Worm (Caenorhabditis elegans) whole organism, late embryonic: Measurements from ENCODE around the gene fat-7.

Source experiments
- C08G9.2 ChIP-seq: sonication (generic microtip); optimal IDR thresholded peaks from 2 replicates; lab custom pipeline; 2016; ENCODE audit warnings: mild to moderate bottlenecking, missing genetic modification characterization, moderate library complexity, missing compliant biosample characterization
- F13H6.1 ChIP-seq: sonication (generic microtip); optimal IDR thresholded peaks from 2 replicates; lab custom pipeline; 2016; ENCODE audit warnings: missing genetic modification characterization, missing compliant biosample characterization
- K02D7.2 ChIP-seq: sonication (generic microtip); optimal IDR thresholded peaks from 2 replicates; lab custom pipeline; 2017; ENCODE audit warnings: mild to moderate bottlenecking, missing genetic modification characterization, missing compliant biosample characterization
- K09A11.1 ChIP-seq: sonication (generic microtip); optimal IDR thresholded peaks from 2 replicates; lab custom pipeline; 2017; ENCODE audit warnings: antibody characterized with exemption, mild to moderate bottlenecking, missing genetic modification characterization, missing compliant biosample characterization; ENCODE audit not compliant: insufficient read depth
- Y22D7AL.16 ChIP-seq: sonication (generic microtip); optimal IDR thresholded peaks from 2 replicates; lab custom pipeline; 2016; ENCODE audit warnings: missing genetic modification characterization, missing compliant biosample characterization
- ahr-1 ChIP-seq: sonication (generic microtip); optimal IDR thresholded peaks from 2 replicates; lab custom pipeline; 2016; ENCODE audit warnings: missing genetic modification characterization, missing compliant biosample characterization
- ama-1 ChIP-seq: fragments of 150-350 bp; optimal IDR thresholded peaks from 2 replicates; lab custom pipeline; 2014
- ceh-2 ChIP-seq: sonication (generic microtip); optimal IDR thresholded peaks from 2 replicates; lab custom pipeline; 2016; ENCODE audit warnings: missing genotype, missing genetic modification characterization, missing compliant biosample characterization
- ceh-31 ChIP-seq: sonication (generic microtip); optimal IDR thresholded peaks from 2 replicates; lab custom pipeline; 2016; ENCODE audit warnings: missing genetic modification characterization, missing compliant biosample characterization
- ceh-6 ChIP-seq: fragments of 200-800 bp; sonication (Bioruptor generic); optimal IDR thresholded peaks from 2 replicates; lab custom pipeline; 2018; ENCODE audit warnings: mild to moderate bottlenecking, missing genetic modification characterization, missing compliant biosample characterization
- elt-2 ChIP-seq: sonication (generic microtip); optimal IDR thresholded peaks from 2 replicates; lab custom pipeline; 2016; ENCODE audit warnings: missing genetic modification reagents, missing genetic modification characterization, missing compliant biosample characterization
- ets-4 ChIP-seq: sonication (generic microtip); optimal IDR thresholded peaks from 2 replicates; lab custom pipeline; 2016; ENCODE audit warnings: missing genetic modification characterization, missing compliant biosample characterization
- eyg-1 ChIP-seq: sonication (generic microtip); optimal IDR thresholded peaks from 2 replicates; lab custom pipeline; 2016; ENCODE audit warnings: missing genotype, missing genetic modification characterization, missing compliant biosample characterization
- fax-1 ChIP-seq: sonication (generic microtip); optimal IDR thresholded peaks from 2 replicates; lab custom pipeline; 2016; ENCODE audit warnings: missing genotype, missing genetic modification characterization, missing compliant biosample characterization
- fkh-6 ChIP-seq: sonication (generic microtip); optimal IDR thresholded peaks from 2 replicates; lab custom pipeline; 2016; ENCODE audit warnings: missing genetic modification characterization, missing compliant biosample characterization
- hlh-30 ChIP-seq: sonication (generic microtip); optimal IDR thresholded peaks from 2 replicates; lab custom pipeline; 2017; ENCODE audit warnings: antibody characterized with exemption, missing genetic modification characterization, missing compliant biosample characterization; ENCODE audit not compliant: insufficient read depth
- hlh-8 ChIP-seq: sonication (generic microtip); optimal IDR thresholded peaks from 2 replicates; lab custom pipeline; 2016; ENCODE audit warnings: missing genotype, missing genetic modification characterization, missing compliant biosample characterization
- lin-11 ChIP-seq: fragments of 200-800 bp; sonication (Bioruptor generic); optimal IDR thresholded peaks from 2 replicates; lab custom pipeline; 2018; ENCODE audit warnings: mild to moderate bottlenecking, missing genetic modification characterization, missing compliant biosample characterization
- madf-2 ChIP-seq: sonication (generic microtip); optimal IDR thresholded peaks from 2 replicates; lab custom pipeline; 2017; ENCODE audit warnings: missing genetic modification characterization, missing compliant biosample characterization
- mec-3 ChIP-seq: sonication (generic microtip); optimal IDR thresholded peaks from 2 replicates; lab custom pipeline; 2016; ENCODE audit warnings: borderline replicate concordance, missing genetic modification characterization, missing compliant biosample characterization
- nfya-1 ChIP-seq: sonication (generic microtip); optimal IDR thresholded peaks from 2 replicates; lab custom pipeline; 2017; ENCODE audit warnings: missing genetic modification characterization, mild to moderate bottlenecking, missing compliant biosample characterization, antibody characterized with exemption, moderate library complexity
- nhr-11 ChIP-seq: fragments of 150-350 bp; optimal IDR thresholded peaks from 2 replicates; lab custom pipeline; 2014; ENCODE audit warnings: missing biosample characterization, missing genetic modification characterization
- npax-4 ChIP-seq: sonication (generic microtip); optimal IDR thresholded peaks from 2 replicates; lab custom pipeline; 2016; ENCODE audit warnings: missing genetic modification characterization, missing compliant biosample characterization
- pag-3 ChIP-seq: sonication (generic microtip); optimal IDR thresholded peaks from 2 replicates; lab custom pipeline; 2016; ENCODE audit warnings: missing compliant biosample characterization, missing genetic modification characterization, borderline replicate concordance
- pat-9 ChIP-seq: fragments of 200-800 bp; sonication (Bioruptor generic); optimal IDR thresholded peaks from 2 replicates; lab custom pipeline; 2018; ENCODE audit warnings: mild to moderate bottlenecking, missing genetic modification characterization, moderate library complexity, missing compliant biosample characterization
- pax-1 ChIP-seq: fragments of 150-350 bp; optimal IDR thresholded peaks from 2 replicates; lab custom pipeline; 2014; ENCODE audit warnings: missing biosample characterization, missing genetic modification characterization
- pha-4 ChIP-seq: fragments of 150-350 bp; optimal IDR thresholded peaks from 2 replicates; lab custom pipeline; 2018; ENCODE audit warnings: missing biosample characterization, missing genetic modification reagents, missing genetic modification characterization
- pqm-1 ChIP-seq: sonication (generic microtip); optimal IDR thresholded peaks from 2 replicates; lab custom pipeline; 2016; ENCODE audit warnings: missing genetic modification characterization, missing compliant biosample characterization
- pros-1 ChIP-seq: fragments of 150-350 bp; optimal IDR thresholded peaks from 2 replicates; lab custom pipeline; 2014; ENCODE audit warnings: missing biosample characterization, missing genetic modification reagents, missing genetic modification characterization
- ref-2 ChIP-seq: sonication (generic microtip); optimal IDR thresholded peaks from 2 replicates; lab custom pipeline; 2016; ENCODE audit warnings: missing genetic modification characterization, missing compliant biosample characterization
- rnt-1 ChIP-seq: sonication (generic microtip); optimal IDR thresholded peaks from 2 replicates; lab custom pipeline; 2016; ENCODE audit warnings: missing genetic modification characterization, missing compliant biosample characterization
- sox-2 ChIP-seq: fragments of 200-800 bp; sonication (Bioruptor generic); IDR thresholded peaks from 2 replicates; pipeline ENCODE4 v1.3.6; 2022; ENCODE audit warnings: missing genetic modification reagents, missing genetic modification characterization, missing compliant biosample characterization
- ttx-3 ChIP-seq: sonication (generic microtip); optimal IDR thresholded peaks from 2 replicates; lab custom pipeline; 2016; ENCODE audit warnings: missing genetic modification reagents, missing genetic modification characterization, missing compliant biosample characterization
- unc-42 ChIP-seq: sonication (generic microtip); optimal IDR thresholded peaks from 2 replicates; lab custom pipeline; 2016; ENCODE audit warnings: missing genotype, missing genetic modification characterization, missing compliant biosample characterization
- unc-55 ChIP-seq: sonication (generic microtip); optimal IDR thresholded peaks from 2 replicates; lab custom pipeline; 2017; ENCODE audit warnings: missing biosample characterization, missing genetic modification reagents, missing genetic modification characterization
- ztf-16 ChIP-seq: sonication (generic microtip); optimal IDR thresholded peaks from 2 replicates; lab custom pipeline; 2017; ENCODE audit warnings: missing genetic modification characterization, missing compliant biosample characterization

Gene fat-7

DNA sequence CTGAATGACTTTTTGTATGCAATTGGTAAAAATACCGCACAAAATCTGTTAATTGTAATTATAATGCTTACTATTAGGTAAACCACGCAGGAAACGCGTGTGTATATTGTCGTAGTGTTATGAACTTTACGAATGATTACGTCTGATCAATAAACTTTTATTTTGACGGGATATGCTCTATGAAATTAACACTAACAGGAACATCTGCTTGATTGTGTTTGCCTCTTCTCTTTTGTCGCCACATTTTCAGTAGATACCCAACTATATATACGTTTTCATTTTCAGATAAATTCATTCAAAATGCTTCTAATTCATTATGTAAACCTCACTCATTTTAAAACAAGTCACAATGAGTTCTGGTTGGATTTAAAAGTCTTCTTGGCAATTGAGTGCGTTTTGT lies 20.7 kb downstream of the fat-7 start, which contains the start of gene sre-10:
sre-10 (plus strand) TSS at position 301 of the 400 bp plus-strand sequence.
- TF ChIP-seq K09A11.1 (tag; lab: Kevin White, UChicago) (no peak), rnt-1 (no peak), lin-11 (tag; lab: Kevin White, UChicago) (no peak), eyg-1 (tag; lab: Kevin White, UChicago) (no peak), K02D7.2 (tag; lab: Kevin White, UChicago) (no peak), elt-2 (tag; lab: Kevin White, UChicago) (no peak), pax-1 (tag; lab: Kevin White, UChicago) (no peak), pat-9 (tag; lab: Kevin White, UChicago) (no peak)

DNA sequence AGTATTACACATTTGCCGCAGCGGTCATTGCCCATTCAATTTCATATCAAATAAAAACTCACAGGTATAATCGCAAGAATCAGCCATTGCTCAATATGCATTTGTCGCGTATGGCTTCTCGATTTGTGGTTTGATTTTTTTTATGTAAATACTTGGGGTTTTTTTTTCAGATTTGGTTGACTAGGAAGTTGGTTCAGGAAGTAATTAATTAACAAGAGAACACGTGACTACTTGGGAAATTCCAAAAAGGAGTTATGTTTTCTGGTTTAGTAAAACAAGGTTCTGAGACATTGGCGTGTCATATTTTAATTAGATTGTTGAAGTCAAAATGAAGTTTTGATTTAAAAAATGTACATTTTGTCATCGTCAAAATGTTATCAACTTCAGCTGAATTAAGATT lies 22.0 kb downstream of the fat-7 start, which contains the start of gene srx-36:
srx-36 (minus strand) TSS at position 101 of the 400 bp plus-strand sequence.
- TF ChIP-seq C08G9.2 (tag; lab: Kevin White, UChicago) (no peak), K02D7.2 (tag; lab: Kevin White, UChicago) (no peak), sox-2 (GFP tag; lab: Robert Waterston, UW) (no peak), madf-2 (tag; lab: Kevin White, UChicago) (no peak), pqm-1 (tag; lab: Kevin White, UChicago) (no peak), nhr-11 (tag; lab: Kevin White, UChicago) (no peak), ceh-6 (no peak), fax-1 (no peak), pros-1 (tag; lab: Kevin White, UChicago) (no peak), npax-4 (tag; lab: Kevin White, UChicago) (no peak), hlh-8 (no peak), F13H6.1 (tag; lab: Kevin White, UChicago) (no peak), unc-42 (tag; lab: Kevin White, UChicago) (no peak), fkh-6 (tag; lab: Kevin White, UChicago) (no peak), pag-3 (no peak), ttx-3 (no peak), ceh-31 (tag; lab: Kevin White, UChicago) (no peak)

ce11 chrV:7129460-7129859 lies 23.5 kb downstream of the fat-7 start, which contains the start of gene T01C4.8:
Gene T01C4.8, minus strand, starts transcription at chrV:7129560.
- TF ChIP-seq pat-9 (tag; lab: Kevin White, UChicago) (no peak), hlh-30 (tag; lab: Kevin White, UChicago) (no peak), rnt-1 (no peak), nfya-1 (tag; lab: Kevin White, UChicago) (no peak), ets-4 (no peak), pha-4 (tag; lab: Kevin White, UChicago) (no peak), ceh-2 (tag; lab: Kevin White, UChicago) (no peak), Y22D7AL.16 (tag; lab: Kevin White, UChicago) (no peak)

DNA sequence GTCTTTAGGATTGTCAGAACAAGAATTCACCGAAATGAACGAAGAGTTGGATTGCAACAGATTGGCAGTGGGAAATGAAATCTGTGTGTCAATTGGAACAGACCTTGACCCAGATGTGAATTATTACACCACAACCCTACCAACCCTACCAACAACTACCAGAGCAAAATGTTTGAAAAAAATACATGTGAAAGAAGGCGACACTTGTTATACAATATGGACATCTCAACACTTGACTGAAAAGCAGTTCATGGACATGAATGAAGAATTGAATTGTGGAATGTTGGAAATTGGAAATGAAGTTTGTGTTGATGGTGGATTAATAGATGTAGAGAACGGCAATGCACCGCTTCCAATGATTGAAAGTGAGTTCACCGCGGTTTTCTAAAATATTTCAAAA lies 29.0 kb downstream of the fat-7 start:
- TF ChIP-seq ref-2 (tag; lab: Kevin White, UChicago) (no peak), ztf-16 (tag; lab: Kevin White, UChicago) (no peak), lin-11 (tag; lab: Kevin White, UChicago) (no peak), eyg-1 (tag; lab: Kevin White, UChicago) (no peak), unc-55 (no peak), pax-1 (tag; lab: Kevin White, UChicago) (no peak), mec-3 (tag; lab: Kevin White, UChicago) (no peak), npax-4 (tag; lab: Kevin White, UChicago) (no peak), ama-1 (lab: Kevin White, UChicago) (no peak), ceh-31 (tag; lab: Kevin White, UChicago) (no peak), ahr-1 (tag; lab: Kevin White, UChicago) (no peak), pros-1 (tag; lab: Kevin White, UChicago) (no peak)
- TF ChIP-seq, all 69 proteins: peak for 0
